Fruit fly (Drosophila melanogaster): Measurements from ENCODE around the gene ninaA.

- TF ChIP-seq sd (tag; optimal IDR thresholded peaks at IDR 0.05), result no peak
- TF ChIP-seq Oli (tag; optimal IDR thresholded peaks at IDR 0.05), result no peak
- no peak for TF ChIP-seq CG10979 (tag; optimal IDR thresholded peaks at IDR 0.05)
- TF ChIP-seq eve (GFP tag; optimal IDR thresholded peaks at IDR 0.05), result no peak
- no peak for TF ChIP-seq Asciz (GFP tag; optimal IDR thresholded peaks at IDR 0.05)
- no peak for TF ChIP-seq zf30C (GFP tag; optimal IDR thresholded peaks at IDR 0.05)
- TF ChIP-seq jigr1 (GFP tag; IDR thresholded peaks at IDR 0.05), result no peak
Measured at dm6 chr2L:840716-841115, 36.4 kb upstream of the ninaA start.

Data from whole organism, embryonic.